Fruit fly (Drosophila melanogaster): ENCODE measurements around the gene mRpL13.

mRpL13 gene

dm6 chr2L:18819044-18819443 is 40.0 kb downstream of the mRpL13 start, which contains the start of gene Ugt36F1:
Gene Ugt36F1, plus strand, starts transcription at chr2L:18819344.
- TF ChIP-seq Clk (GFP tag; optimal IDR thresholded peaks at IDR 0.05) (no peak), Hr96 (GFP tag; optimal IDR thresholded peaks at IDR 0.05) (no peak), CG14711 (tag; optimal IDR thresholded peaks at IDR 0.05) (no peak), cnc (optimal IDR thresholded peaks at IDR 0.05) (no peak), toe (GFP tag; optimal IDR thresholded peaks at IDR 0.05) (no peak), bab1 (GFP tag; optimal IDR thresholded peaks at IDR 0.05) (no peak), Crg-1 (GFP tag; optimal IDR thresholded peaks at IDR 0.05) (no peak), CG11617 (GFP tag; optimal IDR thresholded peaks at IDR 0.05) (no peak), pad (GFP tag; optimal IDR thresholded peaks at IDR 0.05) (no peak)

DNA sequence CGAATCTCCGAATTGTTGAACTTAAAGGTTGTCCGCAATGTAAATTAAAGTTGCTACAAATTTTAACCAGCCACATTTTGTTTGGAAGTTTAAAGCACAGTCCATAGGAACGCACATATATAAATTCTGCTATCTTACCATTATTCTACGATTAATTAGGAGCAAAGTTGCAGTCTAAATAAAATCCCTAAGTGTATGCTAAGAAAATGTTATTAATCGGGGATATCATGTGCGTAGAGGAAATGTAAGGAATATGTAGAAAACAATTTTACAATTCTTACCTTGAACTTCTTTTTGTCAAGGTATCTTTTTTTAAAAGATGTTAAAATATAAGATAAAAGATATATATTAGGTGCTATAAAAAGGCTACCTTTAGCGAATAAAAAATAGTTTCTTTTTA is 40.7 kb downstream of the mRpL13 start:
- no peak for TF ChIP-seq Mnt (GFP tag; optimal IDR thresholded peaks at IDR 0.05)
- TF ChIP-seq ovo (GFP tag; optimal IDR thresholded peaks at IDR 0.05) = no peak
- TF ChIP-seq kay (GFP tag; ENCODE audit: borderline replicate concordance) = no peak
- no peak for TF ChIP-seq CG7045 (GFP tag; optimal IDR thresholded peaks at IDR 0.05)
- TF ChIP-seq CG5204 (GFP tag; optimal IDR thresholded peaks at IDR 0.05) = no peak
- no peak for TF ChIP-seq pad (GFP tag; optimal IDR thresholded peaks at IDR 0.05)
- TF ChIP-seq bab1 (GFP tag; optimal IDR thresholded peaks at IDR 0.05) = no peak
- no peak for TF ChIP-seq Crg-1 (GFP tag; optimal IDR thresholded peaks at IDR 0.05)
- TF ChIP-seq CG12768 (GFP tag; optimal IDR thresholded peaks at IDR 0.05) = no peak
- TF ChIP-seq Hr96 (GFP tag; optimal IDR thresholded peaks at IDR 0.05) = no peak
- no peak for TF ChIP-seq CG14711 (tag; optimal IDR thresholded peaks at IDR 0.05)
- TF ChIP-seq cnc (optimal IDR thresholded peaks at IDR 0.05) = no peak
- no peak for TF ChIP-seq Clk (GFP tag; optimal IDR thresholded peaks at IDR 0.05)
- no peak for TF ChIP-seq cic (GFP tag; optimal IDR thresholded peaks at IDR 0.05)
- TF ChIP-seq CG11617 (GFP tag; optimal IDR thresholded peaks at IDR 0.05) = no peak
- TF ChIP-seq CG33017 (tag; optimal IDR thresholded peaks at IDR 0.05) = no peak
- no peak for TF ChIP-seq tj (GFP tag; optimal IDR thresholded peaks at IDR 0.05)
- TF ChIP-seq CG1620 (GFP tag; optimal IDR thresholded peaks at IDR 0.05) = no peak
- no peak for TF ChIP-seq toe (GFP tag; optimal IDR thresholded peaks at IDR 0.05)

- TF ChIP-seq CG7045 (GFP tag; optimal IDR thresholded peaks at IDR 0.05) (no peak), pad (GFP tag; optimal IDR thresholded peaks at IDR 0.05) (no peak), CG7101 (tag; optimal IDR thresholded peaks at IDR 0.05) (no peak), CG33017 (tag; optimal IDR thresholded peaks at IDR 0.05) (no peak), kay (GFP tag; ENCODE audit: borderline replicate concordance) (no peak), bab1 (GFP tag; optimal IDR thresholded peaks at IDR 0.05) (no peak), CG12768 (GFP tag; optimal IDR thresholded peaks at IDR 0.05) (no peak), tj (GFP tag; optimal IDR thresholded peaks at IDR 0.05) (no peak), Mnt (GFP tag; optimal IDR thresholded peaks at IDR 0.05) (no peak), Clk (GFP tag; optimal IDR thresholded peaks at IDR 0.05) (no peak), ovo (GFP tag; optimal IDR thresholded peaks at IDR 0.05) (no peak), cnc (optimal IDR thresholded peaks at IDR 0.05) (no peak), toe (GFP tag; optimal IDR thresholded peaks at IDR 0.05) (no peak), Crg-1 (GFP tag; optimal IDR thresholded peaks at IDR 0.05) (no peak), Hr96 (GFP tag; optimal IDR thresholded peaks at IDR 0.05) (no peak), CG11617 (GFP tag; optimal IDR thresholded peaks at IDR 0.05) (no peak), CG5204 (GFP tag; optimal IDR thresholded peaks at IDR 0.05) (no peak), cic (GFP tag; optimal IDR thresholded peaks at IDR 0.05) (no peak), CG14711 (tag; optimal IDR thresholded peaks at IDR 0.05) (no peak)
These were observed 43.9 kb downstream of the mRpL13 start for dm6 chr2L:18815194-18815593.

DNA sequence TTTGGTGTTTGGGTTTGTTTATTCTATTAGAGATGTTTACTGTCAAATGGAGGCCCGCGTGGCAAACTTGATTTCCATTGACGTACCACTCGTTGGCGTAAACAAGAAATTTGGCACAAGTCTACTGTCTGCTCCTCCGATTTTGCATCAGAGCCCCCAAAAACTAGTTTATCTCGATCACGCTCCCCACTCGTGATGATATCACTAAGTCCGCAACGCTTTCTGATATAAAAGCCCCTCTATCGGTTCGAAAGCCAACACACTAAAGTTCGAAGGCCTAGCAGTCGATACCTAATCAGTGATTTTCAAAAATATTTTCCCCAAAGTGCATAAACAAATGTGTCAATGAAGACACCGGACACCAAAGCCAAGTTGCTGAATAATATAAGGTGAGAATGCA is 46.3 kb downstream of the mRpL13 start:
- TF ChIP-seq CG14711 (tag; optimal IDR thresholded peaks at IDR 0.05) = no peak
- no peak for TF ChIP-seq kay (GFP tag; ENCODE audit: borderline replicate concordance)
- TF ChIP-seq Mnt (GFP tag; optimal IDR thresholded peaks at IDR 0.05) = no peak
- TF ChIP-seq Crg-1 (GFP tag; optimal IDR thresholded peaks at IDR 0.05) = no peak
- TF ChIP-seq cic (GFP tag; optimal IDR thresholded peaks at IDR 0.05) = no peak
- TF ChIP-seq CG11617 (GFP tag; optimal IDR thresholded peaks at IDR 0.05) = no peak
- no peak for TF ChIP-seq CG7101 (tag; optimal IDR thresholded peaks at IDR 0.05)

dm6 chr2L:18812348-18812747 is 46.7 kb downstream of the mRpL13 start, which contains the start of the genes CG17325 and CG42305:
Gene CG17325, plus strand, starts transcription at chr2L:18812648.
Gene CG42305, plus strand, starts transcription at chr2L:18812648.
- TF ChIP-seq CG14711 (tag; optimal IDR thresholded peaks at IDR 0.05) (no peak), CG12768 (GFP tag; optimal IDR thresholded peaks at IDR 0.05) (no peak), toe (GFP tag; optimal IDR thresholded peaks at IDR 0.05) (no peak), CG11617 (GFP tag; optimal IDR thresholded peaks at IDR 0.05) (no peak), Hr96 (GFP tag; optimal IDR thresholded peaks at IDR 0.05) (no peak), CG7101 (tag; optimal IDR thresholded peaks at IDR 0.05) (no peak), tj (GFP tag; optimal IDR thresholded peaks at IDR 0.05) (no peak), CG7045 (GFP tag; optimal IDR thresholded peaks at IDR 0.05) (no peak), bab1 (GFP tag; optimal IDR thresholded peaks at IDR 0.05) (no peak), ovo (GFP tag; optimal IDR thresholded peaks at IDR 0.05) (no peak), Crg-1 (GFP tag; optimal IDR thresholded peaks at IDR 0.05) (no peak), CG33017 (tag; optimal IDR thresholded peaks at IDR 0.05) (no peak), pad (GFP tag; optimal IDR thresholded peaks at IDR 0.05) (no peak), Clk (GFP tag; optimal IDR thresholded peaks at IDR 0.05) (no peak), cnc (optimal IDR thresholded peaks at IDR 0.05) (no peak), CG1620 (GFP tag; optimal IDR thresholded peaks at IDR 0.05) (no peak)

- TF ChIP-seq pad (GFP tag; optimal IDR thresholded peaks at IDR 0.05) = no peak
- TF ChIP-seq Mnt (GFP tag; optimal IDR thresholded peaks at IDR 0.05) = no peak
- TF ChIP-seq cnc (optimal IDR thresholded peaks at IDR 0.05) = no peak
- TF ChIP-seq CG7045 (GFP tag; optimal IDR thresholded peaks at IDR 0.05) = no peak
- no peak for TF ChIP-seq Clk (GFP tag; optimal IDR thresholded peaks at IDR 0.05)
- TF ChIP-seq CG5204 (GFP tag; optimal IDR thresholded peaks at IDR 0.05) = no peak
- TF ChIP-seq Crg-1 (GFP tag; optimal IDR thresholded peaks at IDR 0.05) = no peak
- TF ChIP-seq cic (GFP tag; optimal IDR thresholded peaks at IDR 0.05) = no peak
- no peak for TF ChIP-seq CG7101 (tag; optimal IDR thresholded peaks at IDR 0.05)
- TF ChIP-seq CG1620 (GFP tag; optimal IDR thresholded peaks at IDR 0.05) = no peak
- TF ChIP-seq CG11617 (GFP tag; optimal IDR thresholded peaks at IDR 0.05) = no peak
- TF ChIP-seq tj (GFP tag; optimal IDR thresholded peaks at IDR 0.05) = no peak
- no peak for TF ChIP-seq toe (GFP tag; optimal IDR thresholded peaks at IDR 0.05)
- TF ChIP-seq kay (GFP tag; ENCODE audit: borderline replicate concordance) = no peak
- no peak for TF ChIP-seq ovo (GFP tag; optimal IDR thresholded peaks at IDR 0.05)
- TF ChIP-seq CG33017 (tag; optimal IDR thresholded peaks at IDR 0.05) = no peak
These were observed 47.9 kb downstream of the mRpL13 start, which contains the start of the genes CG10570 and CG42502 for dm6 chr2L:18810960-18811642. Gene CG10570, minus strand, starts transcription at chr2L:18811252. Gene CG42502, minus strand, starts transcription at chr2L:18811252.

Data from whole organism, adult.